Fruit fly (Drosophila melanogaster) whole organism, embryonic: ENCODE results near the gene mRpL55.

ENCODE experiments used
- Abd-B ChIP-seq: fragments of 200-800 bp; sonication (Bioruptor generic); optimal IDR thresholded peaks from 2 replicates; lab custom pipeline; 2018; ENCODE audit warnings: missing biosample characterization, mild to moderate bottlenecking, missing genetic modification characterization, moderate library complexity
- Blimp-1 ChIP-seq: fragments of 200-800 bp; sonication (Bioruptor generic); optimal IDR thresholded peaks from 3 replicates; lab custom pipeline; 2018; ENCODE audit warnings: missing biosample characterization, missing genetic modification characterization, mild to moderate bottlenecking, moderate library complexity, missing genetic modification reagents
- C15 ChIP-seq: fragments of 200-800 bp; sonication (Bioruptor generic); IDR thresholded peaks from 3 replicates; pipeline ENCODE4 v1.3.6; 2022; ENCODE audit warnings: missing biosample characterization, missing genetic modification characterization
- CG10267 ChIP-seq: fragments of 200-800 bp; sonication (Bioruptor generic); optimal IDR thresholded peaks from 2 replicates; lab custom pipeline; 2018; ENCODE audit warnings: missing biosample characterization, mild to moderate bottlenecking, missing genetic modification characterization, moderate library complexity
- CG11723 ChIP-seq: fragments of 200-800 bp; sonication (Bioruptor generic); optimal IDR thresholded peaks from 2 replicates; lab custom pipeline; 2017; ENCODE audit warnings: missing biosample characterization, mild to moderate bottlenecking, missing genetic modification characterization
- CG12071 ChIP-seq: fragments of 200-800 bp; sonication (Bioruptor generic); optimal IDR thresholded peaks from 3 replicates; lab custom pipeline; 2018; ENCODE audit warnings: missing biosample characterization, mild to moderate bottlenecking, missing genetic modification characterization
- CG14667 ChIP-seq: fragments of 200-800 bp; sonication (Bioruptor generic); IDR thresholded peaks from 2 replicates; pipeline ENCODE4 v1.3.6; 2022; ENCODE audit warnings: missing biosample characterization, missing genetic modification characterization
- CG15269 ChIP-seq: fragments of 200-800 bp; sonication (Bioruptor generic); optimal IDR thresholded peaks from 2 replicates; lab custom pipeline; 2018; ENCODE audit warnings: missing biosample characterization, mild to moderate bottlenecking, missing genetic modification characterization, moderate library complexity
- CG1792 ChIP-seq: fragments of 200-800 bp; sonication (Bioruptor generic); optimal IDR thresholded peaks from 2 replicates; lab custom pipeline; 2016; ENCODE audit warnings: missing biosample characterization, missing genetic modification characterization
- CG18011 ChIP-seq: fragments of 200-800 bp; sonication (Bioruptor generic); optimal IDR thresholded peaks from 2 replicates; lab custom pipeline; 2017; ENCODE audit warnings: missing biosample characterization, missing genetic modification characterization, mild to moderate bottlenecking, moderate library complexity, missing genotype
- CG2202 ChIP-seq: fragments of 200-800 bp; sonication (Bioruptor generic); optimal IDR thresholded peaks from 2 replicates; lab custom pipeline; 2018; ENCODE audit warnings: missing biosample characterization, mild to moderate bottlenecking, missing genetic modification characterization
- CG2712 ChIP-seq: fragments of 200-800 bp; optimal IDR thresholded peaks from 3 replicates; lab custom pipeline; 2019; ENCODE audit warnings: missing biosample characterization, mild to moderate bottlenecking, missing genetic modification characterization, moderate library complexity
- CG30431 ChIP-seq: fragments of 200-800 bp; sonication (Bioruptor generic); optimal IDR thresholded peaks from 2 replicates; lab custom pipeline; 2017; ENCODE audit warnings: missing biosample characterization, missing genetic modification characterization
- CG31365 ChIP-seq: fragments of 200-800 bp; sonication (Bioruptor generic); optimal IDR thresholded peaks from 2 replicates; lab custom pipeline; 2018; ENCODE audit warnings: missing biosample characterization, mild to moderate bottlenecking, missing genetic modification characterization
- CG3163 ChIP-seq: fragments of 200-800 bp; sonication (Bioruptor generic); optimal IDR thresholded peaks from 3 replicates; lab custom pipeline; 2016; ENCODE audit warnings: missing biosample characterization, missing genetic modification characterization
- CG34224 ChIP-seq: fragments of 200-800 bp; sonication (Bioruptor generic); IDR thresholded peaks from 3 replicates; pipeline ENCODE4 v1.3.6; 2022; ENCODE audit warnings: missing biosample characterization, missing genetic modification characterization; ENCODE audit not compliant: partially characterized antibody
- CG5180 ChIP-seq: fragments of 200-800 bp; sonication (Bioruptor generic); optimal IDR thresholded peaks from 3 replicates; lab custom pipeline; 2017; ENCODE audit warnings: missing biosample characterization, missing genetic modification characterization, mild to moderate bottlenecking, moderate library complexity, missing genetic modification reagents
- CG6654 ChIP-seq: fragments of 200-800 bp; sonication (Bioruptor generic); optimal IDR thresholded peaks from 2 replicates; lab custom pipeline; 2017; ENCODE audit warnings: missing biosample characterization, mild to moderate bottlenecking, missing genetic modification characterization
- CG8089 ChIP-seq: fragments of 200-800 bp; sonication (Bioruptor generic); optimal IDR thresholded peaks from 3 replicates; lab custom pipeline; 2016; ENCODE audit warnings: missing biosample characterization, missing genetic modification characterization
- CG8924 ChIP-seq: fragments of 200-800 bp; optimal IDR thresholded peaks from 3 replicates; lab custom pipeline; 2019; ENCODE audit warnings: missing biosample characterization, mild to moderate bottlenecking, missing genetic modification characterization, moderate library complexity
- CG9215 ChIP-seq: fragments of 200-800 bp; sonication (Bioruptor generic); IDR thresholded peaks from 2 replicates; pipeline ENCODE4 v1.3.6; 2022; ENCODE audit warnings: missing biosample characterization, missing genetic modification characterization
- CHES-1-like ChIP-seq: fragments of 200-800 bp; sonication (Bioruptor generic); optimal IDR thresholded peaks from 2 replicates; lab custom pipeline; 2016; ENCODE audit warnings: missing biosample characterization, missing genetic modification characterization
- Drgx ChIP-seq: fragments of 200-800 bp; sonication (Bioruptor generic); IDR thresholded peaks from 2 replicates; pipeline ENCODE4 v1.3.6; 2022; ENCODE audit warnings: missing biosample characterization, missing genetic modification characterization
- H15 ChIP-seq: fragments of 200-800 bp; sonication (Bioruptor generic); IDR thresholded peaks from 3 replicates; pipeline ENCODE4 v1.3.6; 2022; ENCODE audit warnings: missing biosample characterization, missing genetic modification characterization
- Hr78 ChIP-seq, 2 experiments: fragments of 200-800 bp in 1 of 2; fragments of >200 bp in 1 of 2; sonication (Bioruptor generic) in 1 of 2; optimal IDR thresholded peaks; 2 replicates each; lab custom pipeline; 2017 to 2019; ENCODE audit warnings: missing biosample characterization in 2 of 2, missing genetic modification characterization in 2 of 2, mild to moderate bottlenecking in 1 of 2, moderate library complexity in 1 of 2
- MESR4 ChIP-seq: fragments of 200-800 bp; sonication (Bioruptor generic); optimal IDR thresholded peaks from 2 replicates; lab custom pipeline; 2018; ENCODE audit warnings: missing biosample characterization, mild to moderate bottlenecking, missing genetic modification characterization, moderate library complexity
- NC2β ChIP-seq: fragments of 200-800 bp; sonication (Bioruptor generic); optimal IDR thresholded peaks from 2 replicates; lab custom pipeline; 2016; ENCODE audit warnings: missing biosample characterization, missing genetic modification characterization
- NK7.1 ChIP-seq: fragments of 200-800 bp; sonication (Bioruptor generic); optimal IDR thresholded peaks from 3 replicates; lab custom pipeline; 2016; ENCODE audit warnings: missing biosample characterization, missing genetic modification characterization
- Ptx1 ChIP-seq: fragments of 200-800 bp; sonication (Bioruptor generic); IDR thresholded peaks from 2 replicates; pipeline ENCODE4 v1.3.6; 2022; ENCODE audit warnings: missing biosample characterization, missing genetic modification characterization
- Taf1 ChIP-seq: fragments of 200-800 bp; sonication (Bioruptor generic); IDR thresholded peaks from 2 replicates; pipeline ENCODE4 v1.3.6; 2022; ENCODE audit warnings: missing biosample characterization, missing genetic modification characterization
- Xbp1 ChIP-seq: fragments of 200-800 bp; sonication (Bioruptor generic); optimal IDR thresholded peaks from 3 replicates; lab custom pipeline; 2016; ENCODE audit warnings: missing biosample characterization, mild to moderate bottlenecking, missing genetic modification characterization
- al ChIP-seq: fragments of 200-800 bp; sonication (Bioruptor generic); IDR thresholded peaks from 2 replicates; pipeline ENCODE4 v1.3.6; 2022; ENCODE audit warnings: missing biosample characterization, missing genetic modification characterization
- ara ChIP-seq: fragments of 200-800 bp; sonication (Bioruptor generic); IDR thresholded peaks from 2 replicates; pipeline ENCODE4 v1.3.6; 2022; ENCODE audit warnings: missing biosample characterization, missing genetic modification characterization
- bcd ChIP-seq: fragments of 200-800 bp; sonication (Bioruptor generic); optimal IDR thresholded peaks from 2 replicates; lab custom pipeline; 2017; ENCODE audit warnings: missing biosample characterization, mild to moderate bottlenecking, missing genetic modification characterization
- btn ChIP-seq: fragments of 200-800 bp; sonication (Bioruptor generic); optimal IDR thresholded peaks from 2 replicates; lab custom pipeline; 2016; ENCODE audit warnings: missing biosample characterization, missing genetic modification characterization
- cato ChIP-seq: fragments of 200-800 bp; sonication (Bioruptor generic); optimal IDR thresholded peaks from 2 replicates; lab custom pipeline; 2016; ENCODE audit warnings: missing biosample characterization, missing genetic modification characterization, borderline replicate concordance
- cg ChIP-seq: fragments of 200-800 bp; sonication (Bioruptor generic); optimal IDR thresholded peaks from 3 replicates; lab custom pipeline; 2019; ENCODE audit warnings: missing biosample characterization, mild to moderate bottlenecking, missing genetic modification characterization, moderate library complexity
- chinmo ChIP-seq: fragments of 200-800 bp; sonication (Bioruptor generic); IDR thresholded peaks from 4 replicates; pipeline ENCODE4 v1.3.6; 2022; ENCODE audit warnings: missing biosample characterization, missing genetic modification characterization; ENCODE audit not compliant: partially characterized antibody
- chm ChIP-seq: fragments of 200-800 bp; sonication (Bioruptor generic); IDR thresholded peaks from 2 replicates; pipeline ENCODE4 v1.3.6; 2022; ENCODE audit warnings: missing biosample characterization, missing genetic modification characterization
- cwo ChIP-seq: fragments of 200-800 bp; sonication (Bioruptor generic); optimal IDR thresholded peaks from 3 replicates; lab custom pipeline; 2017; ENCODE audit warnings: missing biosample characterization, missing genetic modification characterization, mild to moderate bottlenecking, moderate library complexity, missing genetic modification reagents
- gcm2 ChIP-seq: fragments of 200-800 bp; sonication (Bioruptor generic); optimal IDR thresholded peaks from 2 replicates; lab custom pipeline; 2016; ENCODE audit warnings: missing biosample characterization, missing genetic modification characterization
- inv ChIP-seq: fragments of 200-800 bp; sonication (Bioruptor generic); IDR thresholded peaks from 2 replicates; pipeline ENCODE4 v1.3.6; 2022; ENCODE audit warnings: missing biosample characterization, missing genetic modification characterization; ENCODE audit not compliant: partially characterized antibody
- prd ChIP-seq, 3 experiments: fragments of >200 bp in 2 of 3; fragments of 200-800 bp in 1 of 3; sonication (Bioruptor generic) in 1 of 3; optimal IDR thresholded peaks in 2 of 3; IDR thresholded peaks in 1 of 3; 2 replicates in 2 of 3; 3 replicates in 1 of 3; pipeline versions ENCODE4 v1.3.6 to Lab custom; 2017 to 2022; ENCODE audit warnings: missing biosample characterization in 1 of 3, missing genetic modification characterization in 1 of 3
- pum ChIP-seq: fragments of 200-800 bp; sonication (Bioruptor generic); optimal IDR thresholded peaks from 2 replicates; lab custom pipeline; 2016; ENCODE audit warnings: missing biosample characterization, missing genetic modification characterization
- sisA ChIP-seq: fragments of 200-800 bp; sonication (Bioruptor generic); IDR thresholded peaks from 2 replicates; pipeline ENCODE4 v1.3.6; 2022; ENCODE audit warnings: missing biosample characterization, missing genetic modification characterization
- slp2 ChIP-seq: fragments of 200-800 bp; sonication (Bioruptor generic); optimal IDR thresholded peaks from 2 replicates; lab custom pipeline; 2016; ENCODE audit warnings: missing biosample characterization, missing genetic modification characterization
- stwl ChIP-seq: fragments of 200-800 bp; sonication (Bioruptor generic); optimal IDR thresholded peaks from 3 replicates; lab custom pipeline; 2018; ENCODE audit warnings: missing biosample characterization, mild to moderate bottlenecking, missing genetic modification characterization, moderate library complexity
- tup ChIP-seq: fragments of 200-800 bp; sonication (Bioruptor generic); optimal IDR thresholded peaks from 2 replicates; lab custom pipeline; 2016; ENCODE audit warnings: missing biosample characterization, mild to moderate bottlenecking, missing genetic modification characterization, moderate library complexity

mRpL55 gene

DNA sequence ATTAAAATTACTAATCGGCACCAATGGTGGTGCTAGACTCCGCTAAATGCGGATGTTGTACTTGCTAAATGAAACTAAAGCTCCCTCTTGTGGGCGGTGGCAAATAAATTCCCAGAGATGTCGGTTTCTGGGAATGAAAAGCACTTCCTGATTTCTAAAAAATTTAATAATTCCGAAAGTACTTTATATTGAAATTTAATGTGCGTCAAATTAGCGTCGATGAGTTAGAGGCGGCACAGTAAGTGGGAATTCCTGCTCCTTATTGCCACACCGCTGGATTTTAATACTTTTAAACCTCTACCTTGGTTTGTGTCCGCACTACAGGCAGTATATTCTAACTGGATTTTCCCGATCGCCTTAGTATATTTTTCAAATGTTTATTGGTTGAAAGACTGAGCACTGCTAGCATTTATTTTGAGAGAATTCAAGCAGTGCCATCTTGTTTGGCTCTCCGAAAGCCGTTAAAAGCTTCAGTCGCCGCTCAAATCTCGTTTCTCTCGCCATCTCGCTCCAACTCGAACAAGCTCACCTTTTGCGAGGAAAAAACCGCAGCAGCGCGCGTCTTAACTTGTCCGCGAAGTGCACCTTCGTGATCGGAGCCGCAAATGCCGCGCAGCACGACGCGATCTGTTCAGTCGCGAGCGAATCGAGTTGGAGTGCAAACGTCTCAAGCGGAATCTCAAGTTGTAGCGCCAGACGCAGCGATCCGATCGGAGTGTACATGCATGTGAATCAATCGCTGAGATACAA, 1.8 kb upstream of the mRpL55 start, which contains the start of gene CG6040 (continued):
- TF ChIP-seq CG9215 (GFP tag; lab: Robert Waterston, UW) (no peak), CG18011 (GFP tag; lab: Kevin White, UChicago) (no peak), CG1792 (GFP tag; lab: Kevin White, UChicago) (peak; percentile 21), Taf1 (GFP tag; lab: Robert Waterston, UW) (no peak), btn (GFP tag; lab: Kevin White, UChicago) (no peak), chinmo (GFP tag; lab: Robert Waterston, UW) (peak; percentile 99), cwo (GFP tag; lab: Kevin White, UChicago) (no peak), tup (GFP tag; lab: Kevin White, UChicago) (peak; percentile 1), slp2 (GFP tag; lab: Kevin White, UChicago) (peak; percentile 21), gcm2 (GFP tag; lab: Kevin White, UChicago) (no peak), CG15269 (tag; lab: Kevin White, UChicago) (peak; percentile 25), H15 (no peak), bcd (GFP tag; lab: Kevin White, UChicago) (peak; percentile 63), MESR4 (GFP tag; lab: Kevin White, UChicago) (no peak), inv (GFP tag; lab: Robert Waterston, UW) (no peak), NC2β (GFP tag; lab: Kevin White, UChicago) (peak; percentile 45), CG5180 (GFP tag; lab: Kevin White, UChicago) (peak; percentile 46), CG30431 (GFP tag; lab: Kevin White, UChicago) (no peak), CG10267 (tag; lab: Kevin White, UChicago) (peak; percentile 49), Xbp1 (GFP tag; lab: Kevin White, UChicago) (peak; percentile 70), cato (GFP tag; lab: Kevin White, UChicago) (peak; percentile 21), CG6654 (GFP tag; lab: Kevin White, UChicago) (peak; percentile 51), CG34224 (no peak), CG8924 (no peak), C15 (GFP tag; lab: Robert Waterston, UW) (no peak), CHES-1-like (GFP tag; lab: Kevin White, UChicago) (peak; percentile 49), Hr78 (GFP tag; optimal IDR thresholded peaks at IDR 0.05; lab: Kevin White, UChicago) (no peak), CG3163 (GFP tag; lab: Kevin White, UChicago) (peak; percentile 47), chm (GFP tag; lab: Robert Waterston, UW) (peak; percentile 69; the same call in 1 of the 2 replicates), prd (optimal IDR thresholded peaks at IDR 0.05; lab: Kevin White, UChicago) (no peak), prd (GFP tag; IDR thresholded peaks at IDR 0.05; lab: Robert Waterston, UW) (no peak; the same call in 2 of the 3 replicates), Ptx1 (GFP tag; lab: Robert Waterston, UW) (0 out of 2 replicates have a peak, but pooled peaks have one; percentile 34), CG2712 (tag; lab: Kevin White, UChicago) (peak; percentile 37), Drgx (peak; percentile 50), Abd-B (GFP tag; lab: Kevin White, UChicago) (peak; percentile 75), al (GFP tag; lab: Robert Waterston, UW) (no peak), sisA (GFP tag; lab: Robert Waterston, UW) (no peak), CG11723 (GFP tag; lab: Kevin White, UChicago) (peak; percentile 6), ara (GFP tag; lab: Robert Waterston, UW) (no peak), CG8089 (peak; percentile 28), Blimp-1 (no peak), CG2202 (tag; lab: Kevin White, UChicago) (no peak), pum (GFP tag; lab: Kevin White, UChicago) (peak; percentile 10), CG31365 (tag; lab: Kevin White, UChicago) (peak; percentile 95), NK7.1 (no peak), cg (GFP tag; lab: Kevin White, UChicago) (no peak), CG12071 (GFP tag; lab: Kevin White, UChicago) (no peak), CG14667 (no peak), stwl (tag; lab: Kevin White, UChicago) (peak; percentile 60)
